Worm (Caenorhabditis elegans) whole organism, L1 larva: Measurements from ENCODE around the gene fipr-2.

Source experiments
- C34B4.2 ChIP-seq: sonication (generic microtip); optimal IDR thresholded peaks from 2 replicates; lab custom pipeline; 2017; ENCODE audit warnings: mild to moderate bottlenecking, missing genetic modification characterization, missing compliant biosample characterization
- pag-3 ChIP-seq: sonication (generic microtip); optimal IDR thresholded peaks from 2 replicates; lab custom pipeline; 2017; ENCODE audit warnings: missing genetic modification characterization, mild to moderate bottlenecking, missing compliant biosample characterization, antibody characterized with exemption, borderline replicate concordance; ENCODE audit not compliant: insufficient read depth
- unc-98 ChIP-seq: fragments of 200-800 bp; sonication (Bioruptor generic); IDR thresholded peaks from 2 replicates; pipeline ENCODE4 v1.3.6; 2022; ENCODE audit warnings: missing genetic modification characterization, missing compliant biosample characterization

DNA sequence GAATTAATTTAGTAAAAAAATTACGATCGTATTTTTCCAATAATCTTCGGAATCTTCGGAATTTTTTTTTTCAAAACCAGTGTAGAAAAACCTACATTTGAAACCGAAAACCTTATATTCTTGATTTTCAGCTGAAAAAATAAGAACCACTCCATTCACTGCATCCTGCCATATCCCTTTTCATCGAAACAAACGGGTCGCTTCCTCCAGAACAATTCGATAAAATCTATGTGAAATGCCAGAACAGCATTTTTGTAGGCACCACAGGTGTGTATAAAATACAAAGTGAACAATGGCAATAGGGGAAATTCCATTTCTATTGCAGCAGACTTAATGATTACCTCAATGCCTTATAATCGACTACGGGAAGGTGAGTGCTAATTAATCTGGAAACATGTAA is 12.1 kb downstream of the fipr-2 start, which contains the start of gene K01D12.1:
- TF ChIP-seq unc-98 (GFP tag; lab: Robert Waterston, UW) (no peak), C34B4.2 (no peak), pag-3 (no peak)
